Fruit fly (Drosophila melanogaster): ENCODE data around the gene Gug.

Gug gene

dm6 chr3L:8440771-8441549 lies 8.8 kb upstream of the Gug start (continued):
- TF ChIP-seq sima (GFP tag; optimal IDR thresholded peaks at IDR 0.05): peak; percentile 29
- TF ChIP-seq exex (tag; optimal IDR thresholded peaks at IDR 0.05): no peak
- TF ChIP-seq CG1024 (GFP tag; IDR thresholded peaks at IDR 0.05): no peak
- peak; percentile 33 for TF ChIP-seq shn (GFP tag; optimal IDR thresholded peaks at IDR 0.05)
- TF ChIP-seq Lpt (GFP tag; optimal IDR thresholded peaks at IDR 0.05): no peak
- TF ChIP-seq CG17186 (GFP tag; optimal IDR thresholded peaks at IDR 0.05): no peak
- no peak for TF ChIP-seq CG17802 (tag; optimal IDR thresholded peaks at IDR 0.05)
- TF ChIP-seq CG4424 (GFP tag; optimal IDR thresholded peaks at IDR 0.05): peak; percentile 28
- peak; percentile 19 for TF ChIP-seq CG9609 (GFP tag; optimal IDR thresholded peaks at IDR 0.05)
- peak; percentile 4 for TF ChIP-seq Hr3 (GFP tag; optimal IDR thresholded peaks at IDR 0.05)
- peak; percentile 55 for TF ChIP-seq Mes4 (GFP tag; optimal IDR thresholded peaks at IDR 0.05)
- peak; percentile 38 for TF ChIP-seq HLH54F (GFP tag; optimal IDR thresholded peaks at IDR 0.05)
- no peak for TF ChIP-seq CG4404 (GFP tag; IDR thresholded peaks at IDR 0.05)
- no peak for TF ChIP-seq C15 (GFP tag; IDR thresholded peaks at IDR 0.05)
- peak; percentile 25 to 47 for TF ChIP-seq dpn (GFP tag; optimal IDR thresholded peaks at IDR 0.05)
- TF ChIP-seq eve (GFP tag; optimal IDR thresholded peaks at IDR 0.05): peak in 1 of 2 experiments; percentile 72
- TF ChIP-seq Xbp1 (GFP tag; optimal IDR thresholded peaks at IDR 0.05): peak; percentile 41
- peak; percentile 24 for TF ChIP-seq CG17385 (GFP tag; optimal IDR thresholded peaks at IDR 0.05)
- TF ChIP-seq CG12659 (GFP tag; optimal IDR thresholded peaks at IDR 0.05): no peak
- peak; percentile 63 for TF ChIP-seq Meics (GFP tag; optimal IDR thresholded peaks at IDR 0.05)
- TF ChIP-seq Dad (GFP tag; optimal IDR thresholded peaks at IDR 0.05): peak; percentile 31
- TF ChIP-seq CG43689 (GFP tag; IDR thresholded peaks at IDR 0.05): no peak
- peak; percentile 17 for TF ChIP-seq CG6813 (GFP tag; optimal IDR thresholded peaks at IDR 0.05)
- peak; percentile 31 for TF ChIP-seq vfl (GFP tag; optimal IDR thresholded peaks at IDR 0.05)
- peak; percentile 19 for TF ChIP-seq Camta (GFP tag; optimal IDR thresholded peaks at IDR 0.05)
- TF ChIP-seq CG4282 (GFP tag; optimal IDR thresholded peaks at IDR 0.05): peak; percentile 4
- TF ChIP-seq CG11085 (GFP tag; IDR thresholded peaks at IDR 0.05): no peak
- no peak for TF ChIP-seq Mrtf (GFP tag; IDR thresholded peaks at IDR 0.05)
- TF ChIP-seq CG2712 (tag; optimal IDR thresholded peaks at IDR 0.05): peak; percentile 29
- TF ChIP-seq CoRest (tag; optimal IDR thresholded peaks at IDR 0.05): peak; percentile 23
- peak; percentile 24 for TF ChIP-seq NK7.1 (GFP tag; optimal IDR thresholded peaks at IDR 0.05)
- no peak for TF ChIP-seq CG5245 (GFP tag; optimal IDR thresholded peaks at IDR 0.05)
- TF ChIP-seq sd (tag; optimal IDR thresholded peaks at IDR 0.05): no peak
- TF ChIP-seq cato (GFP tag; optimal IDR thresholded peaks at IDR 0.05; ENCODE audit: borderline replicate concordance): no peak
- peak; percentile 68 for TF ChIP-seq gem (tag; optimal IDR thresholded peaks at IDR 0.05)
- TF ChIP-seq CG13775 (GFP tag; optimal IDR thresholded peaks at IDR 0.05): peak; percentile 46
- TF ChIP-seq Rx (GFP tag; IDR thresholded peaks at IDR 0.05): no peak
- no peak for TF ChIP-seq crol (GFP tag; IDR thresholded peaks at IDR 0.05)
- TF ChIP-seq CG16863 (GFP tag; optimal IDR thresholded peaks at IDR 0.05): peak; percentile 20
- TF ChIP-seq D (optimal IDR thresholded peaks at IDR 0.05): no peak
- peak; percentile 4 for TF ChIP-seq D (GFP tag; optimal IDR thresholded peaks at IDR 0.05)
- no peak for TF ChIP-seq abd-A (tag; optimal IDR thresholded peaks at IDR 0.05)
- no peak for TF ChIP-seq salm (tag; optimal IDR thresholded peaks at IDR 0.05)
- TF ChIP-seq CG10366 (GFP tag; IDR thresholded peaks at IDR 0.05): 0 out of 2 replicates have a peak, but pooled peaks have one; percentile 35
- no peak for TF ChIP-seq inv (GFP tag; IDR thresholded peaks at IDR 0.05; ENCODE audit: partially characterized antibody)
- TF ChIP-seq fd96Cb (tag; optimal IDR thresholded peaks at IDR 0.05): peak; percentile 35
- TF ChIP-seq kay (GFP tag; optimal IDR thresholded peaks at IDR 0.05): no peak
- peak; percentile 7 for TF ChIP-seq HmgZ (tag; optimal IDR thresholded peaks at IDR 0.05)
- peak; percentile 10 for TF ChIP-seq Chrac-16 (GFP tag; optimal IDR thresholded peaks at IDR 0.05)
- no peak; the same call in 2 of the 3 replicates for TF ChIP-seq Aef1 (GFP tag; IDR thresholded peaks at IDR 0.05)

Measured in whole organism, embryonic.